Worm (Caenorhabditis elegans): ENCODE data around the gene ape-1.
A peak's percentile ranks its signal among the peaks of the same experiment; 100 is the strongest.

Gene ape-1

ce11 chrV:11682858-11683257 is 7.1 kb downstream of the ape-1 start:
- no peak for TF ChIP-seq ama-1 (optimal IDR thresholded peaks at IDR 0.05)
- no peak for TF ChIP-seq unc-55 (GFP tag; optimal IDR thresholded peaks at IDR 0.05)
- no peak for TF ChIP-seq ztf-1 (GFP tag; conservative IDR thresholded peaks at IDR 0.05)
- TF ChIP-seq ceh-82 (tag; optimal IDR thresholded peaks at IDR 0.05): no peak
- TF ChIP-seq C34F6.9 (tag; optimal IDR thresholded peaks at IDR 0.05): no peak
- TF ChIP-seq ZK546.5 (tag; optimal IDR thresholded peaks at IDR 0.05): no peak
- no peak for TF ChIP-seq zag-1 (tag; optimal IDR thresholded peaks at IDR 0.05)
- TF ChIP-seq snpc-4 (tag; optimal IDR thresholded peaks at IDR 0.05): no peak
- TF ChIP-seq lsy-2 (tag; optimal IDR thresholded peaks at IDR 0.05): no peak
- TF ChIP-seq egl-27 (tag; optimal IDR thresholded peaks at IDR 0.05): no peak
- TF ChIP-seq nhr-21 (tag; optimal IDR thresholded peaks at IDR 0.05): peak; percentile 10
- TF ChIP-seq unc-62 (GFP tag; optimal IDR thresholded peaks at IDR 0.05): no peak
- no peak for TF ChIP-seq alr-1 (tag; optimal IDR thresholded peaks at IDR 0.05)
- TF ChIP-seq peb-1 (tag; optimal IDR thresholded peaks at IDR 0.05): no peak
- no peak for TF ChIP-seq aly-2 (tag; optimal IDR thresholded peaks at IDR 0.05)
- TF ChIP-seq nhr-25 (tag; optimal IDR thresholded peaks at IDR 0.05): peak; percentile 21

- no peak for TF ChIP-seq ZK546.5 (tag; optimal IDR thresholded peaks at IDR 0.05)
- TF ChIP-seq R02D3.7 (tag; optimal IDR thresholded peaks at IDR 0.05): no peak
- no peak for TF ChIP-seq zag-1 (tag; optimal IDR thresholded peaks at IDR 0.05)
- TF ChIP-seq elt-1 (tag; optimal IDR thresholded peaks at IDR 0.05): no peak
- TF ChIP-seq C34F6.9 (tag; optimal IDR thresholded peaks at IDR 0.05): no peak
- TF ChIP-seq dmd-4 (tag; optimal IDR thresholded peaks at IDR 0.05): no peak
- TF ChIP-seq nhr-12 (tag; optimal IDR thresholded peaks at IDR 0.05): no peak
- no peak for TF ChIP-seq unc-55 (GFP tag; optimal IDR thresholded peaks at IDR 0.05)
- no peak for TF ChIP-seq lsy-2 (tag; optimal IDR thresholded peaks at IDR 0.05)
- TF ChIP-seq lin-11 (tag; optimal IDR thresholded peaks at IDR 0.05): no peak
- no peak for TF ChIP-seq ztf-4 (tag; optimal IDR thresholded peaks at IDR 0.05)
- TF ChIP-seq ama-1 (optimal IDR thresholded peaks at IDR 0.05): no peak
- TF ChIP-seq ztf-1 (GFP tag; conservative IDR thresholded peaks at IDR 0.05): no peak
- TF ChIP-seq Y55F3AM.14 (GFP tag; optimal IDR thresholded peaks at IDR 0.05): no peak
- TF ChIP-seq alr-1 (tag; optimal IDR thresholded peaks at IDR 0.05): no peak
- TF ChIP-seq sem-4 (tag; optimal IDR thresholded peaks at IDR 0.05): no peak
Observed at ce11 chrV:11686877-11687276, 11.1 kb downstream of the ape-1 start, which contains the start of gene W05E10.2. Gene W05E10.2 (plus strand): TSS chrV:11687177.

ce11 chrV:11691553-11691952 is 15.8 kb downstream of the ape-1 start, which contains the start of gene W05E10.1:
Gene W05E10.1 (minus strand): TSS chrV:11691691.
- TF ChIP-seq skn-1 (tag; optimal IDR thresholded peaks at IDR 0.05) (peak; percentile 38), fos-1 (tag; optimal IDR thresholded peaks at IDR 0.05) (peak; percentile 84), nhr-21 (tag; optimal IDR thresholded peaks at IDR 0.05) (no peak)

- TF ChIP-seq unc-39 (tag; optimal IDR thresholded peaks at IDR 0.05) (no peak), R02D3.7 (tag; optimal IDR thresholded peaks at IDR 0.05) (no peak), unc-62 (GFP tag; optimal IDR thresholded peaks at IDR 0.05) (no peak), ceh-16 (tag; optimal IDR thresholded peaks at IDR 0.05) (no peak), ama-1 (optimal IDR thresholded peaks at IDR 0.05) (no peak), lin-11 (tag; optimal IDR thresholded peaks at IDR 0.05) (no peak), skn-1 (tag; optimal IDR thresholded peaks at IDR 0.05) (no peak), Y55F3AM.14 (GFP tag; optimal IDR thresholded peaks at IDR 0.05) (no peak), sma-3 (GFP tag; optimal IDR thresholded peaks at IDR 0.05) (no peak), mab-5 (tag; optimal IDR thresholded peaks at IDR 0.05) (no peak), F13H6.1 (tag; optimal IDR thresholded peaks at IDR 0.05) (no peak), lin-13 (GFP tag; optimal IDR thresholded peaks at IDR 0.05) (no peak), dmd-4 (tag; optimal IDR thresholded peaks at IDR 0.05) (no peak), nhr-11 (tag; optimal IDR thresholded peaks at IDR 0.05) (no peak), alr-1 (tag; optimal IDR thresholded peaks at IDR 0.05) (no peak), nhr-77 (tag; optimal IDR thresholded peaks at IDR 0.05) (no peak), lsy-2 (tag; optimal IDR thresholded peaks at IDR 0.05) (no peak), nhr-23 (tag; optimal IDR thresholded peaks at IDR 0.05) (no peak), nhr-10 (tag; optimal IDR thresholded peaks at IDR 0.05) (no peak)
Observed at ce11 chrV:11695597-11695996, 19.9 kb downstream of the ape-1 start, which contains the start of gene W05E10.5. Gene W05E10.5 (minus strand): TSS chrV:11695697.

- TF ChIP-seq nhr-25 (tag; optimal IDR thresholded peaks at IDR 0.05): no peak
- peak; percentile 6 for TF ChIP-seq zag-1 (tag; optimal IDR thresholded peaks at IDR 0.05)
- peak; percentile 28 for TF ChIP-seq crh-2 (tag; optimal IDR thresholded peaks at IDR 0.05)
- TF ChIP-seq nhr-10 (tag; optimal IDR thresholded peaks at IDR 0.05): no peak
- no peak for TF ChIP-seq nhr-23 (tag; optimal IDR thresholded peaks at IDR 0.05)
- no peak for TF ChIP-seq snpc-4 (tag; optimal IDR thresholded peaks at IDR 0.05)
- no peak for TF ChIP-seq dmd-4 (tag; optimal IDR thresholded peaks at IDR 0.05)
- TF ChIP-seq lsy-2 (tag; optimal IDR thresholded peaks at IDR 0.05): peak in 1 of 2 experiments; percentile 16
- no peak for TF ChIP-seq ama-1 (optimal IDR thresholded peaks at IDR 0.05)
- no peak for TF ChIP-seq alr-1 (tag; optimal IDR thresholded peaks at IDR 0.05)
- peak; percentile 66 for TF ChIP-seq sem-4 (tag; optimal IDR thresholded peaks at IDR 0.05)
Observed at ce11 chrV:11697482-11697881, 21.7 kb downstream of the ape-1 start.

All from whole organism, L2 larva.